Fruit fly (Drosophila melanogaster) whole organism, pupa: ENCODE measurements around the gene mtTFB2.

Experiments used
- CG8159 ChIP-seq: fragments of 200-800 bp; sonication (Bioruptor generic); optimal IDR thresholded peaks from 3 replicates; lab custom pipeline; 2018; ENCODE audit warnings: missing biosample characterization, mild to moderate bottlenecking, missing genetic modification characterization, moderate library complexity
- Ets98B ChIP-seq: fragments of 200-800 bp; sonication (Bioruptor generic); IDR thresholded peaks from 2 replicates; pipeline ENCODE4 v1.3.6; 2022; ENCODE audit warnings: missing biosample characterization, missing genetic modification characterization

- TF ChIP-seq CG8159 (tag; lab: Kevin White, UChicago) (peak; percentile 89), Ets98B (GFP tag; lab: Robert Waterston, UW) (peak; percentile 81)
Observed at dm6 chr3R:10087206-10087927, 42.0 kb downstream of the mtTFB2 start.
